Fruit fly (Drosophila melanogaster): ENCODE data around the gene Ret.

DNA sequence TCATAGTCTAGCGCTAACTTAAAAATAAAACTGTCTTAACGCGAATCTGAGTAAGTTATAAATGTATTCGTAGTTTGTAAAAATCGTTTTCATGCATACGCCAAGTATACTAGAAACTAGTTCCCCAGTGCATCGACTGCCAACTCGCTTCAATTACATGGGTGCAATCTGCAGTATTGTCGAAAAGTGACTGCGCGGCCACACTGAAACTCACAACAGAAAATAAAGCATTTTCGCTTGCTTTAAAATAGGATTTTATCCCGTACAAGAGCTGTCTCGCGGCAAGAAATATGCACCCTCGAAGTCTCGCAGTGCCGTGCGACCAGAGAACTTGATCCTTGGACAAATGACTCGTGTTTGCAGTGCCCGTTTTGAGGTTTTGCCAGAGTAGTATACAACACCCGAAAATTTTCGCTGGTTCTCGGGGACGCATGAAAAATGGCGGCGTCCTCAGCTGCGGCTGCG, 22.6 kb upstream of the Ret start, which contains the start of gene CG8677:
- TF ChIP-seq psq (GFP tag; optimal IDR thresholded peaks at IDR 0.05) (no peak), pan (optimal IDR thresholded peaks at IDR 0.05) (no peak), ey (GFP tag; optimal IDR thresholded peaks at IDR 0.05) (no peak), woc (GFP tag; optimal IDR thresholded peaks at IDR 0.05) (no peak), HLH106 (tag; optimal IDR thresholded peaks at IDR 0.05) (no peak), fru (GFP tag; optimal IDR thresholded peaks at IDR 0.05) (no peak)
